Fruit fly (Drosophila melanogaster) whole organism, embryonic: ENCODE data around the gene CG46412.
A peak's percentile ranks its signal among the peaks of the same experiment; 100 is the strongest.

ENCODE experiments used
- Atf-2 ChIP-seq: fragments of 200-800 bp; sonication (Bioruptor generic); optimal IDR thresholded peaks from 2 replicates; lab custom pipeline; 2016; ENCODE audit warnings: missing biosample characterization, missing genetic modification characterization
- Bgb ChIP-seq: fragments of 200-800 bp; sonication (Bioruptor generic); IDR thresholded peaks from 2 replicates; pipeline ENCODE4 v1.3.6; 2022; ENCODE audit warnings: missing biosample characterization, missing genetic modification characterization; ENCODE audit not compliant: partially characterized antibody
- CG13624 ChIP-seq: fragments of 200-800 bp; sonication (Bioruptor generic); optimal IDR thresholded peaks from 2 replicates; lab custom pipeline; 2016; ENCODE audit warnings: missing biosample characterization, missing genetic modification characterization
- CG16815 ChIP-seq: fragments of 200-800 bp; sonication (Bioruptor generic); optimal IDR thresholded peaks from 3 replicates; lab custom pipeline; 2017; ENCODE audit warnings: missing biosample characterization, mild to moderate bottlenecking, missing genetic modification characterization
- CG8290 ChIP-seq, 3 experiments: fragments of 200-800 bp; sonication (Bioruptor generic); optimal IDR thresholded peaks; 2 replicates each; lab custom pipeline; 2016 to 2019; ENCODE audit warnings: missing biosample characterization in 3 of 3, missing genetic modification characterization in 3 of 3, mild to moderate bottlenecking in 2 of 3, moderate library complexity in 1 of 3
- D ChIP-seq, 2 experiments: fragments of 200-800 bp in 1 of 2; fragments of >200 bp in 1 of 2; sonication (Bioruptor generic) in 1 of 2; optimal IDR thresholded peaks; 2 replicates in 1 of 2; 3 replicates in 1 of 2; lab custom pipeline; 2017; ENCODE audit warnings: mild to moderate bottlenecking in 1 of 2, missing biosample characterization in 1 of 2, missing genetic modification characterization in 1 of 2, missing genetic modification reagents in 1 of 2
- Opbp ChIP-seq: fragments of 200-800 bp; sonication (Bioruptor generic); IDR thresholded peaks from 3 replicates; pipeline ENCODE4 v1.3.6; 2022; ENCODE audit warnings: missing biosample characterization, missing genetic modification characterization; ENCODE audit not compliant: partially characterized antibody
- Taf1 ChIP-seq: fragments of 200-800 bp; sonication (Bioruptor generic); IDR thresholded peaks from 2 replicates; pipeline ENCODE4 v1.3.6; 2022; ENCODE audit warnings: missing biosample characterization, missing genetic modification characterization
- ara ChIP-seq: fragments of 200-800 bp; sonication (Bioruptor generic); IDR thresholded peaks from 2 replicates; pipeline ENCODE4 v1.3.6; 2022; ENCODE audit warnings: missing biosample characterization, missing genetic modification characterization
- cas ChIP-seq: fragments of 200-800 bp; sonication (Bioruptor generic); IDR thresholded peaks from 2 replicates; pipeline ENCODE4 v1.3.6; 2022; ENCODE audit warnings: missing biosample characterization, missing genetic modification characterization
- corto ChIP-seq: fragments of 200-800 bp; sonication (Bioruptor generic); optimal IDR thresholded peaks from 2 replicates; lab custom pipeline; 2016; ENCODE audit warnings: missing biosample characterization, mild to moderate bottlenecking, missing genetic modification characterization, moderate library complexity
- cwo ChIP-seq: fragments of 200-800 bp; sonication (Bioruptor generic); optimal IDR thresholded peaks from 3 replicates; lab custom pipeline; 2017; ENCODE audit warnings: missing biosample characterization, missing genetic modification characterization, mild to moderate bottlenecking, moderate library complexity, missing genetic modification reagents
- fd96Cb ChIP-seq: fragments of 200-800 bp; sonication (Bioruptor generic); optimal IDR thresholded peaks from 2 replicates; lab custom pipeline; 2018; ENCODE audit warnings: missing biosample characterization, mild to moderate bottlenecking, missing genetic modification characterization, moderate library complexity

DNA sequence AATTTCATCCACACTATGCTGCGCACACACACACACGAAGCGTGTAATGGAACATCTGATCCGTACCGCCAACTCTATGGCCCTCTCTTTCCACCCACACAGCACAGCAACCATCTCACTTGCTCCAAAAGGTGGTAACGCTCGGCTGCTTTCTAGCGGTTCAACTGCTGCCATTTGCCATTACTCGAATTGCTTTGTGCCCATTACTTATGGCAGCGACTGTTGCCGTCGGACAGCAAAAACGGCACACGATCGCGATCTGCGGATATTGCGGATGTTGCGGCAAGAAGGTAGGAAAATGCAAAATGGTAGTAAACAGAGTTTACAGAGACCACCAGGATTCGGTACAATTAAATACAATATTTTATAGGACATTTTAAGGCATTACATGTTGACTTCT, 9.1 kb downstream of the CG46412 start:
- no peak for TF ChIP-seq Taf1 (GFP tag; lab: Robert Waterston, UW)
- TF ChIP-seq CG13624 (GFP tag; lab: Kevin White, UChicago) = no peak
- TF ChIP-seq fd96Cb (tag; lab: Kevin White, UChicago) = no peak
- TF ChIP-seq corto (GFP tag; lab: Kevin White, UChicago) = no peak
- no peak for TF ChIP-seq CG8290 (GFP tag; optimal IDR thresholded peaks at IDR 0.05; lab: Kevin White, UChicago)
- peak in 1 of 2 experiments; percentile 15 for TF ChIP-seq CG8290 (tag; optimal IDR thresholded peaks at IDR 0.05; lab: Kevin White, UChicago)
- TF ChIP-seq CG16815 (GFP tag; lab: Kevin White, UChicago) = no peak
- TF ChIP-seq cwo (GFP tag; lab: Kevin White, UChicago) = no peak
- no peak for TF ChIP-seq ara (GFP tag; lab: Robert Waterston, UW)
- TF ChIP-seq D (optimal IDR thresholded peaks at IDR 0.05; lab: Kevin White, UChicago) = peak; percentile 54
- TF ChIP-seq D (GFP tag; optimal IDR thresholded peaks at IDR 0.05; lab: Kevin White, UChicago) = no peak
- TF ChIP-seq cas (GFP tag; lab: Robert Waterston, UW) = no peak
- TF ChIP-seq Bgb (GFP tag; lab: Robert Waterston, UW) = no peak
- no peak for TF ChIP-seq Atf-2 (GFP tag; lab: Kevin White, UChicago)
- TF ChIP-seq Opbp (GFP tag; lab: Robert Waterston, UW) = no peak
